Fruit fly (Drosophila melanogaster): ENCODE data around the gene CG45101.

Gene CG45101

dm6 chr3L:11091943-11092609 lies 27.3 kb downstream of the CG45101 start (continued):
- TF ChIP-seq Fer2 (tag; optimal IDR thresholded peaks at IDR 0.05): no peak
- no peak for TF ChIP-seq gcm2 (GFP tag; optimal IDR thresholded peaks at IDR 0.05)
- TF ChIP-seq pzg (GFP tag; optimal IDR thresholded peaks at IDR 0.05): peak; percentile 41
- peak; percentile 59 for TF ChIP-seq nom (GFP tag; optimal IDR thresholded peaks at IDR 0.05)
- peak; percentile 20 for TF ChIP-seq pb (GFP tag; optimal IDR thresholded peaks at IDR 0.05)
- TF ChIP-seq CG12236 (GFP tag; optimal IDR thresholded peaks at IDR 0.05): peak; percentile 4
- TF ChIP-seq Pdp1 (GFP tag; optimal IDR thresholded peaks at IDR 0.05): peak; percentile 37 to 98
- TF ChIP-seq sd (tag; optimal IDR thresholded peaks at IDR 0.05): peak; percentile 34
- no peak for TF ChIP-seq ro (GFP tag; IDR thresholded peaks at IDR 0.05)
- peak; percentile 5 for TF ChIP-seq mirr (GFP tag; optimal IDR thresholded peaks at IDR 0.05)
- TF ChIP-seq aop (GFP tag; IDR thresholded peaks at IDR 0.05): no peak
- TF ChIP-seq CG11456 (GFP tag; IDR thresholded peaks at IDR 0.05): peak; percentile 67; the same call in 2 of the 3 replicates
- peak; percentile 15; the same call in 1 of the 3 replicates for TF ChIP-seq knrl (GFP tag; IDR thresholded peaks at IDR 0.05; ENCODE audit: partially characterized antibody)
- TF ChIP-seq CG9797 (GFP tag; optimal IDR thresholded peaks at IDR 0.05): no peak
- TF ChIP-seq Sox100B (GFP tag; optimal IDR thresholded peaks at IDR 0.05): peak; percentile 14
- TF ChIP-seq zf30C (GFP tag; optimal IDR thresholded peaks at IDR 0.05): no peak
- peak in 1 of 2 experiments; percentile 33 for TF ChIP-seq insv (GFP tag; optimal IDR thresholded peaks at IDR 0.05)
- peak; percentile 47 for TF ChIP-seq corto (GFP tag; optimal IDR thresholded peaks at IDR 0.05)
- TF ChIP-seq sens (GFP tag): peak; percentile 6
- TF ChIP-seq Asciz (GFP tag; optimal IDR thresholded peaks at IDR 0.05): peak; percentile 14
- TF ChIP-seq Lpt (GFP tag; optimal IDR thresholded peaks at IDR 0.05): no peak
- TF ChIP-seq usp (GFP tag; optimal IDR thresholded peaks at IDR 0.05): no peak
- TF ChIP-seq CG31224 (GFP tag; IDR thresholded peaks at IDR 0.05): no peak
- TF ChIP-seq shn (GFP tag; optimal IDR thresholded peaks at IDR 0.05): peak; percentile 51
- TF ChIP-seq CG1647 (GFP tag; optimal IDR thresholded peaks at IDR 0.05): peak; percentile 67
- no peak for TF ChIP-seq run (tag; optimal IDR thresholded peaks at IDR 0.05)
- peak; percentile 69 for TF ChIP-seq HHEX (GFP tag; optimal IDR thresholded peaks at IDR 0.05)
- peak; percentile 78 for TF ChIP-seq jumu (GFP tag; optimal IDR thresholded peaks at IDR 0.05)
- TF ChIP-seq sqz (GFP tag; optimal IDR thresholded peaks at IDR 0.05): peak; percentile 56
- TF ChIP-seq Hand (GFP tag; optimal IDR thresholded peaks at IDR 0.05): peak; percentile 30
- TF ChIP-seq CG12155 (GFP tag; optimal IDR thresholded peaks at IDR 0.05): peak; percentile 57
- no peak for TF ChIP-seq CG14965 (GFP tag; optimal IDR thresholded peaks at IDR 0.05; ENCODE audit: borderline replicate concordance)
- TF ChIP-seq CG13775 (GFP tag; optimal IDR thresholded peaks at IDR 0.05): peak; percentile 7
- TF ChIP-seq bowl (GFP tag; IDR thresholded peaks at IDR 0.05): no peak
- TF ChIP-seq CG9727 (GFP tag; optimal IDR thresholded peaks at IDR 0.05): peak; percentile 47
- no peak for TF ChIP-seq so (GFP tag; IDR thresholded peaks at IDR 0.05)
- no peak for TF ChIP-seq Blimp-1 (GFP tag; optimal IDR thresholded peaks at IDR 0.05)
- TF ChIP-seq row (GFP tag; IDR thresholded peaks at IDR 0.05): no peak; the same call in 1 of the 3 replicates
- peak; percentile 4 for TF ChIP-seq CG17912 (GFP tag; optimal IDR thresholded peaks at IDR 0.05)
- no peak for TF ChIP-seq CG13424 (tag; optimal IDR thresholded peaks at IDR 0.05)
- peak; percentile 62 for TF ChIP-seq tin (GFP tag; optimal IDR thresholded peaks at IDR 0.05)
- no peak for TF ChIP-seq exex (tag; optimal IDR thresholded peaks at IDR 0.05)
- peak; percentile 77; the same call in 2 of the 3 replicates for TF ChIP-seq ci (GFP tag; IDR thresholded peaks at IDR 0.05)
- peak; percentile 10 for TF ChIP-seq Nf-YC (tag; optimal IDR thresholded peaks at IDR 0.05)
- TF ChIP-seq CG5953 (GFP tag; IDR thresholded peaks at IDR 0.05): no peak
- TF ChIP-seq CG12659 (GFP tag; optimal IDR thresholded peaks at IDR 0.05): peak; percentile 61
- TF ChIP-seq CG13123 (GFP tag; optimal IDR thresholded peaks at IDR 0.05): peak; percentile 17
- TF ChIP-seq CG16779 (GFP tag; IDR thresholded peaks at IDR 0.05): peak; percentile 68; the same call in 1 of the 2 replicates
- peak; percentile 45 for TF ChIP-seq Mad (GFP tag; optimal IDR thresholded peaks at IDR 0.05)

Measured in whole organism, embryonic.